Fruit fly (Drosophila melanogaster) Kc167 (cell line): ENCODE data around the gene CG7785.

ENCODE experiments used
- Myc ChIP-seq: fragments of >200 bp; optimal IDR thresholded peaks from 2 replicates; lab custom pipeline; 2017; ENCODE audit warnings: missing external identifiers
- Sin3A ChIP-seq: fragments of >200 bp; optimal IDR thresholded peaks from 2 replicates; lab custom pipeline; 2018; ENCODE audit warnings: missing external identifiers
- h ChIP-seq: fragments of >200 bp; optimal IDR thresholded peaks from 3 replicates; lab custom pipeline; 2018; ENCODE audit warnings: missing external identifiers
- insv ChIP-seq: fragments of >200 bp; optimal IDR thresholded peaks from 3 replicates; lab custom pipeline; 2018; ENCODE audit warnings: missing external identifiers
- psq ChIP-seq: fragments of >200 bp; optimal IDR thresholded peaks from 2 replicates; lab custom pipeline; 2017; ENCODE audit warnings: missing external identifiers
- ttk ChIP-seq: sonication (Bioruptor generic); optimal IDR thresholded peaks from 2 replicates; lab custom pipeline; 2017; ENCODE audit warnings: missing external identifiers

CG7785 gene

dm6 chr3R:18021261-18021679, at the start of gene CG7785:
CG7785 (plus strand) TSS chr3R:18021600.
- TF ChIP-seq Myc (no peak), insv (lab: Kevin White, UChicago) (no peak), ttk (lab: Kevin White, UChicago) (no peak), psq (lab: Kevin White, UChicago) (no peak), h (no peak)

dm6 chr3R:18004698-18005097, 16.7 kb upstream of the CG7785 start:
- TF ChIP-seq Myc (no peak), Sin3A (lab: Kevin White, UChicago) (no peak), insv (lab: Kevin White, UChicago) (no peak), h (no peak), psq (lab: Kevin White, UChicago) (no peak), ttk (lab: Kevin White, UChicago) (no peak)

dm6 chr3R:18006483-18006882, 14.9 kb upstream of the CG7785 start:
- no peak for TF ChIP-seq Sin3A (lab: Kevin White, UChicago)
- TF ChIP-seq insv (lab: Kevin White, UChicago): no peak
- no peak for TF ChIP-seq psq (lab: Kevin White, UChicago)
- TF ChIP-seq ttk (lab: Kevin White, UChicago): no peak
- TF ChIP-seq Myc: no peak
- TF ChIP-seq h: no peak

dm6 chr3R:18013149-18013548, 8.3 kb upstream of the CG7785 start:
- TF ChIP-seq Myc (no peak), psq (lab: Kevin White, UChicago) (no peak), insv (lab: Kevin White, UChicago) (no peak), h (no peak), Sin3A (lab: Kevin White, UChicago) (no peak), ttk (lab: Kevin White, UChicago) (no peak)

- TF ChIP-seq psq (lab: Kevin White, UChicago) (no peak), insv (lab: Kevin White, UChicago) (no peak), h (no peak), Sin3A (lab: Kevin White, UChicago) (no peak), Myc (no peak), ttk (lab: Kevin White, UChicago) (no peak)
These were observed 5.5 kb upstream of the CG7785 start for dm6 chr3R:18015705-18016397.

dm6 chr3R:18018828-18019461, 2.5 kb upstream of the CG7785 start, which contains the start of gene DNaseII:
DNaseII (plus strand) TSS chr3R:18019375.
- TF ChIP-seq Sin3A (lab: Kevin White, UChicago) (no peak), Myc (no peak), h (no peak), insv (lab: Kevin White, UChicago) (no peak), ttk (lab: Kevin White, UChicago) (no peak), psq (lab: Kevin White, UChicago) (no peak)

dm6 chr3R:18023407-18023806, 2.0 kb downstream of the CG7785 start, which contains the start of gene CG7794:
CG7794 (plus strand) TSS chr3R:18023707.
- TF ChIP-seq Myc (no peak), psq (lab: Kevin White, UChicago) (no peak), Sin3A (lab: Kevin White, UChicago) (no peak), ttk (lab: Kevin White, UChicago) (no peak), h (no peak), insv (lab: Kevin White, UChicago) (no peak)

- TF ChIP-seq ttk (lab: Kevin White, UChicago) (no peak), Sin3A (lab: Kevin White, UChicago) (no peak)
These were observed 5.1 kb downstream of the CG7785 start for dm6 chr3R:18026536-18026935.

- TF ChIP-seq Myc (no peak), Sin3A (lab: Kevin White, UChicago) (no peak), insv (lab: Kevin White, UChicago) (no peak), psq (lab: Kevin White, UChicago) (no peak), ttk (lab: Kevin White, UChicago) (no peak), h (no peak)
These were observed 5.9 kb downstream of the CG7785 start for dm6 chr3R:18027307-18027706.

dm6 chr3R:18027789-18028188, 6.4 kb downstream of the CG7785 start:
- TF ChIP-seq ttk (lab: Kevin White, UChicago) (no peak), Sin3A (lab: Kevin White, UChicago) (no peak), psq (lab: Kevin White, UChicago) (no peak), h (no peak), insv (lab: Kevin White, UChicago) (no peak), Myc (no peak)

- TF ChIP-seq psq (lab: Kevin White, UChicago): no peak
- TF ChIP-seq ttk (lab: Kevin White, UChicago): no peak
These were observed 7.7 kb downstream of the CG7785 start for dm6 chr3R:18029105-18029504.

- TF ChIP-seq Myc (no peak), ttk (lab: Kevin White, UChicago) (no peak), psq (lab: Kevin White, UChicago) (no peak)
These were observed 22.2 kb downstream of the CG7785 start for dm6 chr3R:18043579-18043978.
